Worm (Caenorhabditis elegans): Measurements from ENCODE around the gene F32A5.4.

Gene F32A5.4

ce11 chrII:7207649-7208048, 21.3 kb upstream of the F32A5.4 start:
- TF ChIP-seq ceh-16 (tag; optimal IDR thresholded peaks at IDR 0.05) (no peak), nhr-11 (tag; optimal IDR thresholded peaks at IDR 0.05) (no peak), ztf-11 (tag; optimal IDR thresholded peaks at IDR 0.05) (no peak), elt-3 (tag; optimal IDR thresholded peaks at IDR 0.05) (no peak), nhr-43 (tag; optimal IDR thresholded peaks at IDR 0.05; ENCODE audit: poor library complexity, severe bottlenecking) (no peak), fkh-2 (tag; optimal IDR thresholded peaks at IDR 0.05) (no peak), fos-1 (tag; optimal IDR thresholded peaks at IDR 0.05) (no peak), nfya-1 (tag; optimal IDR thresholded peaks at IDR 0.05; ENCODE audit: insufficient read depth) (no peak), snpc-4 (tag; optimal IDR thresholded peaks at IDR 0.05) (no peak), egl-27 (tag; optimal IDR thresholded peaks at IDR 0.05) (no peak), pha-4 (tag; optimal IDR thresholded peaks at IDR 0.05) (no peak), nhr-237 (tag; optimal IDR thresholded peaks at IDR 0.05) (no peak), zag-1 (tag; optimal IDR thresholded peaks at IDR 0.05) (no peak), eor-1 (tag; optimal IDR thresholded peaks at IDR 0.05) (no peak), aly-2 (tag; optimal IDR thresholded peaks at IDR 0.05) (no peak), ama-1 (optimal IDR thresholded peaks at IDR 0.05) (no peak), ztf-4 (tag; optimal IDR thresholded peaks at IDR 0.05) (no peak), ZK546.5 (tag; optimal IDR thresholded peaks at IDR 0.05) (no peak), egl-5 (tag; optimal IDR thresholded peaks at IDR 0.05) (no peak)

DNA sequence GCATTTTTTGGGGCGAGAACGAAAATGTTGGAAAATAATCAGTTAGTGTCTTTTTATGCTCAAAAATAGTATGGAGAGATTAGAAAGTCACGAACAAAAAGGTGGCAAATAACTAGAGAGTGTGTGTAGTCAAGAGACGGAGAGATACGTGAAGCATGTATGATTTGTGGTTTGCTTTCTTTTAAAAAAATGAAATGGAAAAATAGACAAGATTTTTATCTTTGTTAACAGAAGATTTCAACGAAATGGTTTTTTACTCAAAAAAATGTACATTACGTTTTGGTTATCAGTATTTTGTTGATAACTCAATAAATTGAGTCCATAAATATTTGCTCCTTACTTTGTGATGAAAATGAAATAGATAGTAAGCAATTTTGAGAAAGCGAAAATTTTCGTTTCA, 20.8 kb upstream of the F32A5.4 start, which contains the start of gene dhs-7:
Gene dhs-7 (minus strand): TSS at position 277 of the 400 bp plus-strand sequence.
- TF ChIP-seq pha-4 (tag; optimal IDR thresholded peaks at IDR 0.05) = no peak
- no peak for TF ChIP-seq eor-1 (tag; optimal IDR thresholded peaks at IDR 0.05)
- no peak for TF ChIP-seq elt-3 (tag; optimal IDR thresholded peaks at IDR 0.05)
- no peak for TF ChIP-seq nhr-77 (tag; optimal IDR thresholded peaks at IDR 0.05)
- TF ChIP-seq elt-2 (tag; optimal IDR thresholded peaks at IDR 0.05) = peak; percentile 67
- no peak for TF ChIP-seq hmg-11 (tag; optimal IDR thresholded peaks at IDR 0.05)

DNA sequence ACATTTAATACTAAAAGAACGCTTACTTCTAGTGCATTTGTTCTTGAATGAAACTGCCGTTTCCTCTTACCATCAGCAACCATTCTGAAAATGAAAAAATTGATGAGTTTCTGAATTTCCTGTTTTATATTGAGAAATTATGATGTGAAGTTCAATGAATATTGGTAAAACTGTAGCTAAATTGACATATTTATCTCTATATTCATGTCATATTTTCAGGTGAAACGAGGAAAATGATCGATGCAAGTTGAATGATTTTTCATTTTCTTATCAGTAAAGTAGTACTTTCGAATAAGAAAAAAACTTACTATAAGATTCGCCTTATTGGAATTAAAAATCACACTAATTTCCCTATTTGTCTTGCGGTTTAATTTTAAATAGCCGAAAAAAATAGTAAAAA, 18.8 kb upstream of the F32A5.4 start, which contains the start of gene E04F6.15:
Gene E04F6.15 (minus strand): TSS at position 101 of the 400 bp plus-strand sequence.
- no peak for TF ChIP-seq daf-12 (tag; optimal IDR thresholded peaks at IDR 0.05)
- TF ChIP-seq egl-27 (tag; optimal IDR thresholded peaks at IDR 0.05) = no peak
- no peak for TF ChIP-seq ceh-82 (tag; optimal IDR thresholded peaks at IDR 0.05)
- no peak for TF ChIP-seq pha-4 (tag; optimal IDR thresholded peaks at IDR 0.05)
- no peak for TF ChIP-seq tbx-2 (tag; optimal IDR thresholded peaks at IDR 0.05)
- no peak for TF ChIP-seq ztf-4 (tag; optimal IDR thresholded peaks at IDR 0.05)
- TF ChIP-seq fos-1 (tag; optimal IDR thresholded peaks at IDR 0.05) = no peak
- TF ChIP-seq R02D3.7 (tag; optimal IDR thresholded peaks at IDR 0.05) = no peak
- no peak for TF ChIP-seq elt-1 (tag; optimal IDR thresholded peaks at IDR 0.05)
- TF ChIP-seq sea-2 (GFP tag; optimal IDR thresholded peaks at IDR 0.05) = no peak
- TF ChIP-seq fkh-10 (GFP tag; optimal IDR thresholded peaks at IDR 0.05) = no peak
- no peak for TF ChIP-seq ztf-11 (tag; optimal IDR thresholded peaks at IDR 0.05)
- TF ChIP-seq elt-2 (tag; optimal IDR thresholded peaks at IDR 0.05) = no peak
- no peak for TF ChIP-seq nhr-43 (tag; optimal IDR thresholded peaks at IDR 0.05; ENCODE audit: poor library complexity, severe bottlenecking)
- no peak for TF ChIP-seq nfya-1 (tag; optimal IDR thresholded peaks at IDR 0.05; ENCODE audit: insufficient read depth)
- TF ChIP-seq nhr-11 (tag; optimal IDR thresholded peaks at IDR 0.05) = no peak
- TF ChIP-seq mdl-1 (tag; optimal IDR thresholded peaks at IDR 0.05) = no peak
- no peak for TF ChIP-seq nhr-237 (tag; optimal IDR thresholded peaks at IDR 0.05)
- no peak for TF ChIP-seq nhr-76 (tag; optimal IDR thresholded peaks at IDR 0.05)

ce11 chrII:7211280-7211679, 17.7 kb upstream of the F32A5.4 start, which contains the start of gene E04F6.8:
Gene E04F6.8 (minus strand): TSS chrII:7211380.
- TF ChIP-seq lin-15B (tag; optimal IDR thresholded peaks at IDR 0.05) = no peak
- no peak for TF ChIP-seq elt-3 (tag; optimal IDR thresholded peaks at IDR 0.05)
- TF ChIP-seq egl-5 (tag; optimal IDR thresholded peaks at IDR 0.05) = peak; percentile 82
- TF ChIP-seq nhr-43 (tag; optimal IDR thresholded peaks at IDR 0.05; ENCODE audit: poor library complexity, severe bottlenecking) = no peak
- TF ChIP-seq nhr-25 (tag; optimal IDR thresholded peaks at IDR 0.05) = no peak
- TF ChIP-seq mdl-1 (tag; optimal IDR thresholded peaks at IDR 0.05) = no peak
- no peak for TF ChIP-seq ceh-16 (tag; optimal IDR thresholded peaks at IDR 0.05)

- TF ChIP-seq nhr-67 (tag; optimal IDR thresholded peaks at IDR 0.05) = no peak
- TF ChIP-seq lin-39 (tag; optimal IDR thresholded peaks at IDR 0.05) = peak; percentile 1
- TF ChIP-seq ama-1 (optimal IDR thresholded peaks at IDR 0.05) = no peak
Observed at ce11 chrII:7212059-7212458, 16.9 kb upstream of the F32A5.4 start, which contains the start of gene E04F6.9. Gene E04F6.9 (minus strand): TSS chrII:7212159.
